Worm (Caenorhabditis elegans): ENCODE results near the gene dpm-1.

DNA sequence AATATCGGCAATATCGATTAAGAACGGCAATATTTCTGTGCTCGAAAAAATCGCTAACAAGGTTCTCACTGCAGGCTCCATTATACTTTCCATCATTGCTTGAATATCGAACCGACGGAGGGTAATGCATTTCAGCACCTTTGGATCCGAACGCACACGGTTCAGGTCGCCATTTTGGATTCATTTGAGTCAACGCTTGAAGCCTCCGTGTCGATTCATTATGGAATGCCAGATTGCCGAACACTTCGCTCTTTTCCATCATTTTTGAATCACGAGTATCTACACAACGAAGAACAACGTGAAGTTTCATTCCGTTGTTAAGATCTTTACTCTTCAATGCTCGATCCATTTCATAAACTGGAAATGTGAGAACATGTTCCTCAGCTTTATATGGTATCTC is 23.4 kb upstream of the dpm-1 start:
- TF ChIP-seq him-1 (tag; optimal IDR thresholded peaks at IDR 0.05) (no peak), dao-5 (tag; optimal IDR thresholded peaks at IDR 0.05) (no peak)

Data from whole organism, L4/young adult.